Fruit fly (Drosophila melanogaster): Measurements from ENCODE around the gene nur.

nur gene

DNA sequence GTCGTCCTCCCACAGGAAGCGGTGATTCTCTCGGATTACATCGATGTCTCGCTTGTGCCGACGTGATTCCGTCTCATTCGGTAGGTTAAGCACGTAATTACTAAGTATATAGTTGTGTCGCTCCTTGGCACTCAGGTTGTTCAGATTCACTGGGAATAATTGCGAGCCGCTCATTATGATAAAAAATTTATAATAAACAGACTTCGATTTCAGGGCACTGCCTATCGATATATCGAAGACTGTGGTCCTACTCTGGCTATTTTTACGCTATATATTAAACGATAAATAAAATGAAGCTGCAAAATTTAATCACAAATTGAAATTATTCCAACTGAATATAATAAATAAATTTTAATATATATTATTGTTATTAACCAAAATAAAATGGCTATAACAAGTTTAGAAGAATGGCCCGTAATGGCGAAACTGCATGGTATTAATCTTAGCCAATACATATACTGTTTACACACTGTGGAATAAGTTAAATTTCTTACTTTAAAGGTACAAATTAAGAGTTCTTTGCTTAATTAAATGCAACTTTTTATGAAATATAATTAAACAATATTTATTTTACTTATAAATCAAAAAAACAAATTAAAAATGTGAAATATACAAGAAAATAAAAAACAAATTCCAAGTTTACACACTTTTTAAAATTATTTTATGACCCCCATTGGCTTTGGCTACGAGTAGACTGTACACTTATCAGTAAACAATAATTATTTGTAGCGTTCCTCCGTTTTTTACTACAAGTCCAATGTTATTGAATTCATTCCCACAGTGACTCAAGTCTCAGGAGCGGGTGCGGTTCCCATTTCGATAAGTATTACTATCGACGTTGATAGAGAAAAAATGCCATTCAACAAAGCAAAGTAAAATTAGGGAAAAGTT is 47.6 kb downstream of the nur start, which contains the start of gene Eato:
Gene Eato, plus strand, starts transcription at position 821 of the 891 bp plus-strand sequence.
- TF ChIP-seq CG17801 (GFP tag; optimal IDR thresholded peaks at IDR 0.05; ENCODE audit: partially characterized antibody) = no peak

DNA sequence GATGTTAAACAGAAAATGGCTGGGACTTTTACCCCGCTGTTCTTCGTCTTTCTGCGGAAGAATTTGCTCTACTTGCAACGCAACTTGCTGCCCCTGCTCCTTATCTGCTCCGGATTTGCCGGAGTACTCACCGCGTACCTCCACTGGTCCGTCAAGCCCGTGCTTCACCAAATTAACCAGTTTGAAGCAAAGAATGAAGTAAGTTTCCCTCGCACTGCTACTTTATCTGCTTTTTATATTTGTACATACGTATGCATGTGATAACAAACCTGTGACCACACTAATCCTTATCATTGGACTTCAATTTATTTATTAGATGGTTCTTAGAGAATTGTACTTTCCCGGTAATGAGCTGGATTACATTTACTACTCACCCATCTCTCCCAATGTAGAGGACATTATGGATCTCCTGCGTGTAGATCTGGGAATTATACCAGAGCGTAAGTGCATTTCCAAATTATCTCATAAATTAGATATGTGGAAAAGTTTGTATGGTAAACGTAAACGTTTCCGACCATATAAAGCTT is 48.3 kb downstream of the nur start, which contains the start of gene CG16890:
Gene CG16890, minus strand, starts transcription at position 184 of the 527 bp plus-strand sequence.
- no peak for TF ChIP-seq CG17801 (GFP tag; optimal IDR thresholded peaks at IDR 0.05; ENCODE audit: partially characterized antibody)

Measured in ovary, adult (tissue).